Fruit fly (Drosophila melanogaster) whole organism, embryonic: ENCODE measurements around the gene Polr1D.

ENCODE experiments used
- Abd-B ChIP-seq: fragments of 200-800 bp; sonication (Bioruptor generic); optimal IDR thresholded peaks from 2 replicates; lab custom pipeline; 2018; ENCODE audit warnings: missing biosample characterization, mild to moderate bottlenecking, missing genetic modification characterization, moderate library complexity
- Adf1 ChIP-seq: fragments of 200-800 bp; sonication (Bioruptor generic); IDR thresholded peaks from 2 replicates; pipeline ENCODE4 v1.3.6; 2022; ENCODE audit warnings: missing biosample characterization, missing genetic modification characterization
- CG10267 ChIP-seq: fragments of 200-800 bp; sonication (Bioruptor generic); optimal IDR thresholded peaks from 2 replicates; lab custom pipeline; 2018; ENCODE audit warnings: missing biosample characterization, mild to moderate bottlenecking, missing genetic modification characterization, moderate library complexity
- CG11456 ChIP-seq: fragments of 200-800 bp; sonication (Bioruptor generic); IDR thresholded peaks from 3 replicates; pipeline ENCODE4 v1.3.6; 2022; ENCODE audit warnings: missing biosample characterization, missing genetic modification characterization
- CG12299 ChIP-seq: fragments of 200-800 bp; sonication (Bioruptor generic); optimal IDR thresholded peaks from 2 replicates; lab custom pipeline; 2018; ENCODE audit warnings: missing biosample characterization, mild to moderate bottlenecking, missing genetic modification characterization
- CG12744 ChIP-seq: fragments of 200-800 bp; sonication (Bioruptor generic); optimal IDR thresholded peaks from 2 replicates; lab custom pipeline; 2016; ENCODE audit warnings: missing biosample characterization, missing genetic modification characterization
- CG1602 ChIP-seq: fragments of 200-800 bp; sonication (Bioruptor generic); optimal IDR thresholded peaks from 3 replicates; lab custom pipeline; 2016; ENCODE audit warnings: missing biosample characterization, missing genetic modification characterization
- CG17186 ChIP-seq: fragments of 200-800 bp; sonication (Bioruptor generic); optimal IDR thresholded peaks from 3 replicates; lab custom pipeline; 2017; ENCODE audit warnings: missing biosample characterization, missing genetic modification reagents, missing genetic modification characterization
- CG17802 ChIP-seq: fragments of 200-800 bp; sonication (Bioruptor generic); optimal IDR thresholded peaks from 2 replicates; lab custom pipeline; 2018; ENCODE audit warnings: missing biosample characterization, mild to moderate bottlenecking, missing genetic modification characterization, moderate library complexity
- CG18011 ChIP-seq: fragments of 200-800 bp; sonication (Bioruptor generic); optimal IDR thresholded peaks from 2 replicates; lab custom pipeline; 2017; ENCODE audit warnings: missing biosample characterization, missing genetic modification characterization, mild to moderate bottlenecking, moderate library complexity, missing genotype
- CG18476 ChIP-seq: fragments of 200-800 bp; sonication (Bioruptor generic); optimal IDR thresholded peaks from 2 replicates; lab custom pipeline; 2016; ENCODE audit warnings: missing biosample characterization, mild to moderate bottlenecking, missing genetic modification characterization
- CG30020 ChIP-seq: fragments of 200-800 bp; optimal IDR thresholded peaks from 2 replicates; lab custom pipeline; 2019; ENCODE audit warnings: missing biosample characterization, mild to moderate bottlenecking, missing genetic modification characterization, moderate library complexity
- CG30403 ChIP-seq: fragments of 200-800 bp; sonication (Bioruptor generic); optimal IDR thresholded peaks from 3 replicates; lab custom pipeline; 2016; ENCODE audit warnings: missing biosample characterization, missing genetic modification characterization
- CG3995 ChIP-seq: fragments of 200-800 bp; sonication (Bioruptor generic); optimal IDR thresholded peaks from 3 replicates; lab custom pipeline; 2016; ENCODE audit warnings: missing biosample characterization, missing genetic modification characterization
- CG4424 ChIP-seq: fragments of 200-800 bp; sonication (Bioruptor generic); optimal IDR thresholded peaks from 3 replicates; lab custom pipeline; 2016; ENCODE audit warnings: missing biosample characterization, missing genetic modification characterization
- CG4820 ChIP-seq: fragments of 200-800 bp; sonication (Bioruptor generic); optimal IDR thresholded peaks from 3 replicates; lab custom pipeline; 2016; ENCODE audit warnings: missing biosample characterization, missing genetic modification characterization
- CG6272 ChIP-seq: fragments of 200-800 bp; sonication (Bioruptor generic); IDR thresholded peaks from 2 replicates; pipeline ENCODE4 v1.3.6; 2022; ENCODE audit warnings: missing biosample characterization, missing genetic modification characterization
- CG6813 ChIP-seq: fragments of 200-800 bp; sonication (Bioruptor generic); optimal IDR thresholded peaks from 2 replicates; lab custom pipeline; 2017; ENCODE audit warnings: missing biosample characterization, missing genetic modification characterization, mild to moderate bottlenecking, moderate library complexity, missing genetic modification reagents
- CG8281 ChIP-seq: fragments of 200-800 bp; sonication (Bioruptor generic); optimal IDR thresholded peaks from 2 replicates; lab custom pipeline; 2018; ENCODE audit warnings: missing biosample characterization, mild to moderate bottlenecking, missing genetic modification characterization, moderate library complexity
- D19A ChIP-seq: fragments of 200-800 bp; optimal IDR thresholded peaks from 3 replicates; lab custom pipeline; 2019; ENCODE audit warnings: missing biosample characterization, mild to moderate bottlenecking, missing genetic modification characterization, moderate library complexity
- Doc3 ChIP-seq: fragments of 200-800 bp; sonication (Bioruptor generic); IDR thresholded peaks from 3 replicates; pipeline ENCODE4 v1.3.6; 2022; ENCODE audit warnings: missing biosample characterization, missing genetic modification characterization; ENCODE audit not compliant: partially characterized antibody
- Dp ChIP-seq: fragments of 200-800 bp; sonication (Bioruptor generic); optimal IDR thresholded peaks from 2 replicates; lab custom pipeline; 2018; ENCODE audit warnings: missing biosample characterization, mild to moderate bottlenecking, missing genetic modification characterization, moderate library complexity
- Ets65A ChIP-seq: fragments of 200-800 bp; sonication (Bioruptor generic); peaks from one replicate; lab custom pipeline; 2016; ENCODE audit warnings: missing biosample characterization, missing genetic modification characterization
- Fer3 ChIP-seq: fragments of 200-800 bp; sonication (Bioruptor generic); optimal IDR thresholded peaks from 2 replicates; lab custom pipeline; 2018; ENCODE audit warnings: missing biosample characterization, mild to moderate bottlenecking, missing genetic modification characterization, moderate library complexity
- HLH54F ChIP-seq: fragments of 200-800 bp; sonication (Bioruptor generic); optimal IDR thresholded peaks from 3 replicates; lab custom pipeline; 2016; ENCODE audit warnings: missing biosample characterization, missing genetic modification characterization
- Hr3 ChIP-seq: fragments of 200-800 bp; sonication (Bioruptor generic); optimal IDR thresholded peaks from 3 replicates; lab custom pipeline; 2016; ENCODE audit warnings: missing biosample characterization, missing genetic modification characterization
- Opbp ChIP-seq: fragments of 200-800 bp; sonication (Bioruptor generic); IDR thresholded peaks from 3 replicates; pipeline ENCODE4 v1.3.6; 2022; ENCODE audit warnings: missing biosample characterization, missing genetic modification characterization; ENCODE audit not compliant: partially characterized antibody
- Rx ChIP-seq: fragments of 200-800 bp; sonication (Bioruptor generic); IDR thresholded peaks from 2 replicates; pipeline ENCODE4 v1.3.6; 2022; ENCODE audit warnings: missing biosample characterization, missing genetic modification characterization
- Sin3A ChIP-seq: fragments of >200 bp; optimal IDR thresholded peaks from 2 replicates; lab custom pipeline; 2018
- Sox100B ChIP-seq: fragments of 200-800 bp; sonication (Bioruptor generic); optimal IDR thresholded peaks from 3 replicates; lab custom pipeline; 2018; ENCODE audit warnings: missing biosample characterization, mild to moderate bottlenecking, missing genetic modification characterization
- Sox102F ChIP-seq: fragments of 200-800 bp; sonication (Bioruptor generic); optimal IDR thresholded peaks from 2 replicates; lab custom pipeline; 2018; ENCODE audit warnings: missing biosample characterization, mild to moderate bottlenecking, missing genetic modification characterization, moderate library complexity
- ab ChIP-seq: fragments of 200-800 bp; sonication (Bioruptor generic); optimal IDR thresholded peaks from 2 replicates; lab custom pipeline; 2016; ENCODE audit warnings: missing biosample characterization, missing genetic modification characterization
- ap ChIP-seq: fragments of 200-800 bp; sonication (Bioruptor generic); IDR thresholded peaks from 2 replicates; pipeline ENCODE4 v1.3.6; 2022; ENCODE audit warnings: missing biosample characterization, missing genetic modification characterization
- bab2 ChIP-seq: fragments of 200-800 bp; sonication (Bioruptor generic); optimal IDR thresholded peaks from 2 replicates; lab custom pipeline; 2016; ENCODE audit warnings: missing biosample characterization, missing genetic modification characterization
- bcd ChIP-seq: fragments of 200-800 bp; sonication (Bioruptor generic); optimal IDR thresholded peaks from 2 replicates; lab custom pipeline; 2017; ENCODE audit warnings: missing biosample characterization, mild to moderate bottlenecking, missing genetic modification characterization
- corto ChIP-seq: fragments of 200-800 bp; sonication (Bioruptor generic); optimal IDR thresholded peaks from 2 replicates; lab custom pipeline; 2016; ENCODE audit warnings: missing biosample characterization, mild to moderate bottlenecking, missing genetic modification characterization, moderate library complexity
- crol ChIP-seq: fragments of 200-800 bp; sonication (Bioruptor generic); IDR thresholded peaks from 2 replicates; pipeline ENCODE4 v1.3.6; 2022; ENCODE audit warnings: missing biosample characterization, missing genetic modification characterization
- da ChIP-seq: fragments of 200-800 bp; sonication (Bioruptor generic); optimal IDR thresholded peaks from 2 replicates; lab custom pipeline; 2016; ENCODE audit warnings: missing biosample characterization, missing genetic modification characterization
- h ChIP-seq: fragments of >200 bp; optimal IDR thresholded peaks from 2 replicates; lab custom pipeline; 2017
- hb ChIP-seq: fragments of 200-800 bp; sonication (Bioruptor generic); IDR thresholded peaks from 3 replicates; pipeline ENCODE4 v1.3.6; 2022; ENCODE audit warnings: missing biosample characterization, missing genetic modification characterization; ENCODE audit not compliant: partially characterized antibody
- ind ChIP-seq: fragments of 200-800 bp; sonication (Bioruptor generic); optimal IDR thresholded peaks from 3 replicates; lab custom pipeline; 2016; ENCODE audit warnings: missing biosample characterization, missing genetic modification characterization
- jing ChIP-seq: fragments of 200-800 bp; sonication (Bioruptor generic); optimal IDR thresholded peaks from 2 replicates; lab custom pipeline; 2018; ENCODE audit warnings: missing biosample characterization, mild to moderate bottlenecking, missing genetic modification characterization
- ken ChIP-seq: fragments of 200-800 bp; sonication (Bioruptor generic); IDR thresholded peaks from 3 replicates; pipeline ENCODE4 v1.3.6; 2022; ENCODE audit warnings: missing biosample characterization, missing genetic modification characterization
- nau ChIP-seq: fragments of 200-800 bp; sonication (Bioruptor generic); optimal IDR thresholded peaks from 3 replicates; lab custom pipeline; 2017; ENCODE audit warnings: missing biosample characterization, mild to moderate bottlenecking, missing genetic modification characterization, missing genetic modification reagents
- p53 ChIP-seq: fragments of 200-800 bp; sonication (Bioruptor generic); optimal IDR thresholded peaks from 2 replicates; lab custom pipeline; 2016; ENCODE audit warnings: missing biosample characterization, missing genetic modification characterization
- pita ChIP-seq: fragments of 200-800 bp; sonication (Bioruptor generic); optimal IDR thresholded peaks from 2 replicates; lab custom pipeline; 2017; ENCODE audit warnings: missing biosample characterization, mild to moderate bottlenecking, missing genetic modification characterization
- row ChIP-seq: fragments of 200-800 bp; sonication (Bioruptor generic); IDR thresholded peaks from 3 replicates; pipeline ENCODE4 v1.3.6; 2022; ENCODE audit warnings: missing biosample characterization, missing genetic modification characterization
- trem ChIP-seq: fragments of 200-800 bp; optimal IDR thresholded peaks from 3 replicates; lab custom pipeline; 2019; ENCODE audit warnings: missing biosample characterization, mild to moderate bottlenecking, missing genetic modification characterization, moderate library complexity
- ttk ChIP-seq: fragments of 200-800 bp; sonication (Bioruptor generic); IDR thresholded peaks from 2 replicates; pipeline ENCODE4 v2.1.2; 2022; ENCODE audit warnings: missing biosample characterization, missing genetic modification characterization
- tx ChIP-seq: fragments of 200-800 bp; sonication (Bioruptor generic); optimal IDR thresholded peaks from 2 replicates; lab custom pipeline; 2016; ENCODE audit warnings: missing biosample characterization, missing genetic modification characterization
- z ChIP-seq: fragments of 200-800 bp; sonication (Bioruptor generic); IDR thresholded peaks from 3 replicates; pipeline ENCODE4 v1.3.6; 2022; ENCODE audit warnings: missing biosample characterization, missing genetic modification characterization

The Polr1D gene

DNA sequence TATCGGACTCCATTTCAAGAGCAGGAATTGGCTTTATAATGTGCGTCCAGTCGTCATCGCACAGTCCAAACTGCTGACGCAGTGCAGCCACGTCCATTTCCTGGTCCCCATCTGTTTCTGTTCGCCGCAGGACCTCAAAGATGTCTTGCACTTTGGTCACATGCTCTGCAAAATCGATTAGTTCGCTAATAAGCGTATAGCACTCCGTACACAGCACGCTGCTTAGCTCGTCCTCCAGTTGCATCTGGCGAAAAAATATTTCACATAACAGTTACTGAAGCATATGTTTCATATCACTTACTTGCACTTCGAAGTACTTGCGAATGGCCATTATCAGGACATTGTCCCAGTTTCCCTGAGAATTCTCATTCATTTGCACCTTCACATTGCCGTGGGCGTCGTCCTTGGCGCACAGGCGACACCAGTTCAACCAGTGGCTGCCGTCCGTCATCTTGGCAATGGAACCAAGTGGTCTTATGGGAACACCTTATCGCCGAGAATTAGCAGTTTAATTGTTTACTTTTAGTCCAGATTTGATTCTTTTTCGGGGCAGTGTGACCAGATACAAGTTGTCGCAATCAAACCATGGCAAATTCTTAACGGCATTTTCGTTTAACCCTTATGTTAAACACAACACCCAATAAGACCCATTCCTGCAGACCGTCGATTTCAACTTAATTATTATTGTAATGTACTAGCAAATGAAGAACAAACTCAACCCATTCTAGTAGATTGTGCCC, 46.3 kb upstream of the Polr1D start, which contains the start of gene CG17568 (continued):
- TF ChIP-seq Ets65A (GFP tag; lab: Kevin White, UChicago) = peak; percentile 40
- no peak for TF ChIP-seq z
- no peak for TF ChIP-seq Abd-B (GFP tag; lab: Kevin White, UChicago)
- TF ChIP-seq CG12744 (GFP tag; lab: Kevin White, UChicago) = no peak
- peak; percentile 17 for TF ChIP-seq Dp (GFP tag; lab: Kevin White, UChicago)
- TF ChIP-seq Sox102F (GFP tag; lab: Kevin White, UChicago) = no peak
- no peak for TF ChIP-seq CG18011 (GFP tag; lab: Kevin White, UChicago)
- TF ChIP-seq CG1602 (GFP tag; lab: Kevin White, UChicago) = no peak
- TF ChIP-seq Opbp (GFP tag; lab: Robert Waterston, UW) = no peak
- TF ChIP-seq CG18476 (GFP tag; lab: Kevin White, UChicago) = no peak
- TF ChIP-seq Fer3 = no peak
- TF ChIP-seq CG17802 = no peak
- no peak for TF ChIP-seq CG30403 (GFP tag; lab: Kevin White, UChicago)
- no peak for TF ChIP-seq jing (GFP tag; lab: Kevin White, UChicago)
- no peak for TF ChIP-seq ttk
- no peak for TF ChIP-seq Adf1 (GFP tag; lab: Robert Waterston, UW)
- TF ChIP-seq nau (GFP tag; lab: Kevin White, UChicago) = no peak
- TF ChIP-seq ken (GFP tag; lab: Robert Waterston, UW) = no peak
- no peak for TF ChIP-seq tx (GFP tag; lab: Kevin White, UChicago)
- TF ChIP-seq Rx = no peak
- TF ChIP-seq D19A (tag; lab: Kevin White, UChicago) = no peak
- TF ChIP-seq CG4424 (GFP tag; lab: Kevin White, UChicago) = peak; percentile 25
- peak; percentile 19 for TF ChIP-seq CG10267 (tag; lab: Kevin White, UChicago)
- no peak for TF ChIP-seq Sox100B
- TF ChIP-seq ap (GFP tag; lab: Robert Waterston, UW) = no peak
- peak; percentile 3 for TF ChIP-seq HLH54F (GFP tag; lab: Kevin White, UChicago)
- TF ChIP-seq Doc3 (GFP tag; lab: Robert Waterston, UW) = no peak
- no peak for TF ChIP-seq corto (GFP tag; lab: Kevin White, UChicago)
- TF ChIP-seq bab2 = peak; percentile 6
- TF ChIP-seq CG12299 (tag; lab: Kevin White, UChicago) = no peak
- TF ChIP-seq crol (GFP tag; lab: Robert Waterston, UW) = no peak
- no peak for TF ChIP-seq CG4820 (GFP tag; lab: Kevin White, UChicago)
- TF ChIP-seq pita (GFP tag; lab: Kevin White, UChicago) = no peak
- TF ChIP-seq h = no peak
- TF ChIP-seq CG6813 (GFP tag; lab: Kevin White, UChicago) = no peak
- no peak for TF ChIP-seq Hr3 (GFP tag; lab: Kevin White, UChicago)
- no peak for TF ChIP-seq ab (GFP tag; lab: Kevin White, UChicago)
- peak; percentile 7 for TF ChIP-seq CG30020 (tag; lab: Kevin White, UChicago)
- TF ChIP-seq CG11456 (GFP tag; lab: Robert Waterston, UW) = no peak
- no peak for TF ChIP-seq bcd (GFP tag; lab: Kevin White, UChicago)
- TF ChIP-seq CG3995 = no peak
- no peak for TF ChIP-seq CG6272 (GFP tag; lab: Robert Waterston, UW)
- TF ChIP-seq hb = no peak
- TF ChIP-seq ind (GFP tag; lab: Kevin White, UChicago) = no peak
- peak; percentile 15 for TF ChIP-seq trem (tag; lab: Kevin White, UChicago)
- TF ChIP-seq Sin3A = no peak
- TF ChIP-seq CG17186 (GFP tag; lab: Kevin White, UChicago) = no peak
- TF ChIP-seq CG8281 (tag; lab: Kevin White, UChicago) = no peak
- peak; percentile 5 for TF ChIP-seq da (GFP tag; lab: Kevin White, UChicago)
- TF ChIP-seq row = no peak; the same call in 2 of the 3 replicates
- no peak for TF ChIP-seq p53 (GFP tag; lab: Kevin White, UChicago)
